Fruit fly (Drosophila melanogaster): Measurements from ENCODE around the gene Gr94a.
A peak's percentile ranks its signal among the peaks of the same experiment; 100 is the strongest.

Gr94a gene

dm6 chr3R:23026652-23027427, 24.6 kb upstream of the Gr94a start, which contains the start of gene lmd (continued):
- TF ChIP-seq CG12769 (tag; optimal IDR thresholded peaks at IDR 0.05) = peak; percentile 74
- TF ChIP-seq CG2712 (tag; optimal IDR thresholded peaks at IDR 0.05) = peak; percentile 27
- peak; percentile 68 for TF ChIP-seq sens (GFP tag)
- TF ChIP-seq Adf1 (GFP tag; IDR thresholded peaks at IDR 0.05) = peak; percentile 79
- TF ChIP-seq CG6175 (GFP tag; IDR thresholded peaks at IDR 0.05) = peak; percentile 58; the same call in 1 of the 3 replicates
- TF ChIP-seq CG11723 (GFP tag; optimal IDR thresholded peaks at IDR 0.05) = no peak
- peak; percentile 70 for TF ChIP-seq twi (tag; optimal IDR thresholded peaks at IDR 0.05)
- TF ChIP-seq lola (GFP tag; optimal IDR thresholded peaks at IDR 0.05) = peak in 1 of 3 experiments; percentile 26
- TF ChIP-seq D19A (tag; optimal IDR thresholded peaks at IDR 0.05) = peak; percentile 11
- TF ChIP-seq Dp (GFP tag; optimal IDR thresholded peaks at IDR 0.05) = no peak
- TF ChIP-seq Ets65A (GFP tag) = peak; percentile 54
- peak; percentile 4 for TF ChIP-seq CG14710 (tag; optimal IDR thresholded peaks at IDR 0.05)
- TF ChIP-seq sima (GFP tag; optimal IDR thresholded peaks at IDR 0.05) = no peak
- TF ChIP-seq slbo (GFP tag; IDR thresholded peaks at IDR 0.05) = peak; percentile 11; the same call in 1 of the 2 replicates
- no peak for TF ChIP-seq E2f1 (GFP tag; IDR thresholded peaks at IDR 0.05)
- TF ChIP-seq CG18262 (tag; optimal IDR thresholded peaks at IDR 0.05) = peak; percentile 95
- 0 out of 2 replicates have a peak, but pooled peaks have one; percentile 13 for TF ChIP-seq CG8765 (GFP tag; IDR thresholded peaks at IDR 0.05)
- TF ChIP-seq CG14441 (GFP tag; IDR thresholded peaks at IDR 0.05) = no peak
- TF ChIP-seq crol (GFP tag; IDR thresholded peaks at IDR 0.05) = peak; percentile 96
- TF ChIP-seq CG8290 (GFP tag; optimal IDR thresholded peaks at IDR 0.05) = no peak
- no peak for TF ChIP-seq CG8290 (tag; optimal IDR thresholded peaks at IDR 0.05)
- no peak for TF ChIP-seq CG6765 (GFP tag; optimal IDR thresholded peaks at IDR 0.05)
- no peak for TF ChIP-seq ind (GFP tag; optimal IDR thresholded peaks at IDR 0.05)

- TF ChIP-seq CG4360 (GFP tag; IDR thresholded peaks at IDR 0.05) (peak; percentile 44), Fer3 (tag; optimal IDR thresholded peaks at IDR 0.05) (no peak), chinmo (GFP tag; IDR thresholded peaks at IDR 0.05; ENCODE audit: partially characterized antibody) (no peak), Asciz (GFP tag; optimal IDR thresholded peaks at IDR 0.05) (no peak), twi (tag; optimal IDR thresholded peaks at IDR 0.05) (peak; percentile 96), wek (GFP tag; optimal IDR thresholded peaks at IDR 0.05) (no peak), CG17361 (GFP tag; IDR thresholded peaks at IDR 0.05) (0 out of 3 replicates have a peak, but pooled peaks have one; percentile 3), CrebB (tag; optimal IDR thresholded peaks at IDR 0.05) (no peak)
Observed at dm6 chr3R:23027428-23027813, 24.1 kb upstream of the Gr94a start.

dm6 chr3R:23028506-23028905, 23.0 kb upstream of the Gr94a start:
- no peak for TF ChIP-seq CG33213 (GFP tag; optimal IDR thresholded peaks at IDR 0.05)
- TF ChIP-seq PHDP (tag; optimal IDR thresholded peaks at IDR 0.05) = peak; percentile 40
- TF ChIP-seq Dek (tag; optimal IDR thresholded peaks at IDR 0.05) = peak; percentile 37
- TF ChIP-seq Drgx (GFP tag; IDR thresholded peaks at IDR 0.05) = peak; percentile 46; the same call in 1 of the 2 replicates
- no peak for TF ChIP-seq Elba2 (GFP tag; optimal IDR thresholded peaks at IDR 0.05)
- TF ChIP-seq CG34224 (GFP tag; IDR thresholded peaks at IDR 0.05; ENCODE audit: partially characterized antibody) = no peak
- no peak for TF ChIP-seq D19A (tag; optimal IDR thresholded peaks at IDR 0.05)
- TF ChIP-seq lbe (GFP tag; optimal IDR thresholded peaks at IDR 0.05) = no peak
- TF ChIP-seq CG3407 (GFP tag; optimal IDR thresholded peaks at IDR 0.05) = no peak
- TF ChIP-seq CG2875 (GFP tag; optimal IDR thresholded peaks at IDR 0.05) = no peak
- TF ChIP-seq Hr51 (GFP tag; optimal IDR thresholded peaks at IDR 0.05) = peak in 1 of 2 experiments; percentile 37
- no peak for TF ChIP-seq pita (GFP tag; optimal IDR thresholded peaks at IDR 0.05)
- no peak for TF ChIP-seq CG18476 (GFP tag; optimal IDR thresholded peaks at IDR 0.05)
- TF ChIP-seq pho (GFP tag; optimal IDR thresholded peaks at IDR 0.05) = peak; percentile 77
- peak; percentile 20 for TF ChIP-seq CG30431 (GFP tag; optimal IDR thresholded peaks at IDR 0.05)
- TF ChIP-seq CG11504 (tag; optimal IDR thresholded peaks at IDR 0.05) = peak; percentile 54
- peak; percentile 41 for TF ChIP-seq CG2712 (tag; optimal IDR thresholded peaks at IDR 0.05)
- peak; percentile 53 for TF ChIP-seq Chrac-16 (GFP tag; optimal IDR thresholded peaks at IDR 0.05)
- TF ChIP-seq lola (GFP tag; optimal IDR thresholded peaks at IDR 0.05) = no peak
- no peak for TF ChIP-seq sens-2 (GFP tag; IDR thresholded peaks at IDR 0.05)
- TF ChIP-seq CG4424 (GFP tag; optimal IDR thresholded peaks at IDR 0.05) = peak; percentile 17

Measured in whole organism, embryonic.